Fruit fly (Drosophila melanogaster) whole organism, embryonic: Measurements from ENCODE around the gene Cad89D.

Source experiments
- B-H1 ChIP-seq: fragments of 200-800 bp; sonication (Bioruptor generic); IDR thresholded peaks from 3 replicates; pipeline ENCODE4 v1.3.6; 2022; ENCODE audit warnings: missing biosample characterization, missing genetic modification characterization
- CG10274 ChIP-seq: fragments of 200-800 bp; sonication (Bioruptor generic); optimal IDR thresholded peaks from 3 replicates; lab custom pipeline; 2017; ENCODE audit warnings: missing biosample characterization, mild to moderate bottlenecking, missing genetic modification characterization
- CG10366 ChIP-seq: fragments of 200-800 bp; sonication (Bioruptor generic); IDR thresholded peaks from 2 replicates; pipeline ENCODE4 v1.3.6; 2022; ENCODE audit warnings: missing biosample characterization, missing genetic modification characterization
- CG11247 ChIP-seq: fragments of 200-800 bp; sonication (Bioruptor generic); IDR thresholded peaks from 2 replicates; pipeline ENCODE4 v1.3.6; 2022; ENCODE audit warnings: missing biosample characterization, missing genetic modification characterization
- CG13296 ChIP-seq: fragments of 200-800 bp; sonication (Bioruptor generic); optimal IDR thresholded peaks from 3 replicates; lab custom pipeline; 2018; ENCODE audit warnings: missing biosample characterization, mild to moderate bottlenecking, missing genetic modification characterization
- CG14860 ChIP-seq: fragments of 200-800 bp; sonication (Bioruptor generic); IDR thresholded peaks from 3 replicates; pipeline ENCODE4 v1.3.6; 2022; ENCODE audit warnings: missing biosample characterization, missing genetic modification characterization; ENCODE audit not compliant: partially characterized antibody
- CG14965 ChIP-seq: fragments of 200-800 bp; sonication (Bioruptor generic); optimal IDR thresholded peaks from 2 replicates; lab custom pipeline; 2016; ENCODE audit warnings: missing biosample characterization, missing genetic modification characterization, borderline replicate concordance
- CG16863 ChIP-seq: fragments of 200-800 bp; sonication (Bioruptor generic); optimal IDR thresholded peaks from 3 replicates; lab custom pipeline; 2016; ENCODE audit warnings: missing biosample characterization, missing genetic modification characterization
- CG17359 ChIP-seq: fragments of 200-800 bp; sonication (Bioruptor generic); optimal IDR thresholded peaks from 3 replicates; lab custom pipeline; 2018; ENCODE audit warnings: missing biosample characterization, mild to moderate bottlenecking, missing genetic modification characterization, moderate library complexity
- CG30431 ChIP-seq: fragments of 200-800 bp; sonication (Bioruptor generic); optimal IDR thresholded peaks from 2 replicates; lab custom pipeline; 2017; ENCODE audit warnings: missing biosample characterization, missing genetic modification characterization
- CG33557 ChIP-seq: fragments of 200-800 bp; sonication (Bioruptor generic); optimal IDR thresholded peaks from 2 replicates; lab custom pipeline; 2019; ENCODE audit warnings: missing biosample characterization, mild to moderate bottlenecking, missing genetic modification characterization, moderate library complexity
- CG3726 ChIP-seq: fragments of 200-800 bp; sonication (Bioruptor generic); IDR thresholded peaks from 3 replicates; pipeline ENCODE4, ENCODE4 v1.3.6; 2022; ENCODE audit warnings: missing biosample characterization, missing genetic modification characterization
- CG4854 ChIP-seq: fragments of 200-800 bp; sonication (Bioruptor generic); optimal IDR thresholded peaks from 2 replicates; lab custom pipeline; 2016; ENCODE audit warnings: missing biosample characterization, missing genetic modification characterization, inconsistent platforms
- CG5180 ChIP-seq: fragments of 200-800 bp; sonication (Bioruptor generic); optimal IDR thresholded peaks from 3 replicates; lab custom pipeline; 2017; ENCODE audit warnings: missing biosample characterization, missing genetic modification characterization, mild to moderate bottlenecking, moderate library complexity, missing genetic modification reagents
- CG5953 ChIP-seq: fragments of 200-800 bp; sonication (Bioruptor generic); IDR thresholded peaks from 2 replicates; pipeline ENCODE4 v1.3.6; 2022; ENCODE audit warnings: missing biosample characterization, missing genetic modification characterization
- CG6689 ChIP-seq: fragments of 200-800 bp; sonication (Bioruptor generic); IDR thresholded peaks from 2 replicates; pipeline ENCODE4 v1.3.6; 2022; ENCODE audit warnings: missing biosample characterization, missing genetic modification characterization
- CG7745 ChIP-seq: fragments of 200-800 bp; sonication (Bioruptor generic); optimal IDR thresholded peaks from 2 replicates; lab custom pipeline; 2018; ENCODE audit warnings: missing biosample characterization, mild to moderate bottlenecking, missing genetic modification characterization, moderate library complexity
- CG7963 ChIP-seq: fragments of 200-800 bp; sonication (Bioruptor generic); IDR thresholded peaks from 3 replicates; pipeline ENCODE4 v1.3.6; 2022; ENCODE audit warnings: missing biosample characterization, missing genetic modification characterization; ENCODE audit not compliant: partially characterized antibody
- CG8281 ChIP-seq: fragments of 200-800 bp; sonication (Bioruptor generic); optimal IDR thresholded peaks from 2 replicates; lab custom pipeline; 2018; ENCODE audit warnings: missing biosample characterization, mild to moderate bottlenecking, missing genetic modification characterization, moderate library complexity
- CG8359 ChIP-seq: fragments of 200-800 bp; sonication (Bioruptor generic); optimal IDR thresholded peaks from 2 replicates; lab custom pipeline; 2017; ENCODE audit warnings: missing biosample characterization, mild to moderate bottlenecking, missing genetic modification characterization, borderline replicate concordance
- CG9817 ChIP-seq: fragments of 200-800 bp; sonication (Bioruptor generic); optimal IDR thresholded peaks from 2 replicates; lab custom pipeline; 2018; ENCODE audit warnings: missing biosample characterization, mild to moderate bottlenecking, missing genetic modification characterization, moderate library complexity
- Dbx ChIP-seq: fragments of 200-800 bp; sonication (Bioruptor generic); IDR thresholded peaks from 3 replicates; pipeline ENCODE4 v1.3.6; 2022; ENCODE audit warnings: missing biosample characterization, missing genetic modification characterization
- Dp ChIP-seq: fragments of 200-800 bp; sonication (Bioruptor generic); optimal IDR thresholded peaks from 2 replicates; lab custom pipeline; 2018; ENCODE audit warnings: missing biosample characterization, mild to moderate bottlenecking, missing genetic modification characterization, moderate library complexity
- Gug ChIP-seq: fragments of 200-800 bp; sonication (Bioruptor generic); IDR thresholded peaks from 4 replicates; pipeline ENCODE4 v1.3.6; 2022; ENCODE audit warnings: missing biosample characterization, missing genetic modification characterization
- H15 ChIP-seq: fragments of 200-800 bp; sonication (Bioruptor generic); IDR thresholded peaks from 3 replicates; pipeline ENCODE4 v1.3.6; 2022; ENCODE audit warnings: missing biosample characterization, missing genetic modification characterization
- Hr51 ChIP-seq, 2 experiments: fragments of 200-800 bp; sonication (Bioruptor generic); optimal IDR thresholded peaks; 2 replicates in 1 of 2; 3 replicates in 1 of 2; lab custom pipeline; 2016 to 2018; ENCODE audit warnings: missing biosample characterization in 2 of 2, missing genetic modification characterization in 2 of 2, mild to moderate bottlenecking in 1 of 2, moderate library complexity in 1 of 2
- Hr78 ChIP-seq, 2 experiments: fragments of 200-800 bp in 1 of 2; fragments of >200 bp in 1 of 2; sonication (Bioruptor generic) in 1 of 2; optimal IDR thresholded peaks; 2 replicates each; lab custom pipeline; 2017 to 2019; ENCODE audit warnings: missing biosample characterization in 2 of 2, missing genetic modification characterization in 2 of 2, mild to moderate bottlenecking in 1 of 2, moderate library complexity in 1 of 2
- MESR4 ChIP-seq: fragments of 200-800 bp; sonication (Bioruptor generic); optimal IDR thresholded peaks from 2 replicates; lab custom pipeline; 2018; ENCODE audit warnings: missing biosample characterization, mild to moderate bottlenecking, missing genetic modification characterization, moderate library complexity
- Mad ChIP-seq: fragments of 200-800 bp; sonication (Bioruptor generic); optimal IDR thresholded peaks from 2 replicates; lab custom pipeline; 2016; ENCODE audit warnings: missing biosample characterization, missing genetic modification characterization
- Oaz ChIP-seq: fragments of 200-800 bp; sonication (Bioruptor generic); IDR thresholded peaks from 2 replicates; pipeline ENCODE4 v1.3.6; 2022; ENCODE audit warnings: missing biosample characterization, missing genetic modification characterization
- Sin3A ChIP-seq: fragments of >200 bp; optimal IDR thresholded peaks from 2 replicates; lab custom pipeline; 2018
- Tbp ChIP-seq: fragments of >200 bp; optimal IDR thresholded peaks from 2 replicates; lab custom pipeline; 2018; ENCODE audit warnings: missing biosample characterization, missing genetic modification characterization
- ara ChIP-seq: fragments of 200-800 bp; sonication (Bioruptor generic); IDR thresholded peaks from 2 replicates; pipeline ENCODE4 v1.3.6; 2022; ENCODE audit warnings: missing biosample characterization, missing genetic modification characterization
- cato ChIP-seq: fragments of 200-800 bp; sonication (Bioruptor generic); optimal IDR thresholded peaks from 2 replicates; lab custom pipeline; 2016; ENCODE audit warnings: missing biosample characterization, missing genetic modification characterization, borderline replicate concordance
- da ChIP-seq: fragments of 200-800 bp; sonication (Bioruptor generic); optimal IDR thresholded peaks from 2 replicates; lab custom pipeline; 2016; ENCODE audit warnings: missing biosample characterization, missing genetic modification characterization
- dan ChIP-seq: fragments of 200-800 bp; sonication (Bioruptor generic); IDR thresholded peaks from 2 replicates; pipeline ENCODE4 v1.3.6; 2022; ENCODE audit warnings: missing biosample characterization, missing genetic modification characterization
- en ChIP-seq: fragments of 200-800 bp; sonication (Bioruptor generic); optimal IDR thresholded peaks from 2 replicates; lab custom pipeline; 2016; ENCODE audit warnings: missing biosample characterization, missing genetic modification characterization
- fd96Cb ChIP-seq: fragments of 200-800 bp; sonication (Bioruptor generic); optimal IDR thresholded peaks from 2 replicates; lab custom pipeline; 2018; ENCODE audit warnings: missing biosample characterization, mild to moderate bottlenecking, missing genetic modification characterization, moderate library complexity
- klu ChIP-seq: fragments of 200-800 bp; sonication (Bioruptor generic); IDR thresholded peaks from 2 replicates; pipeline ENCODE4 v1.3.6; 2022; ENCODE audit warnings: missing biosample characterization, missing genetic modification characterization
- knrl ChIP-seq: fragments of 200-800 bp; sonication (Bioruptor generic); IDR thresholded peaks from 3 replicates; pipeline ENCODE4 v1.3.6; 2022; ENCODE audit warnings: missing biosample characterization, missing genetic modification characterization; ENCODE audit not compliant: partially characterized antibody
- lmd ChIP-seq: fragments of 200-800 bp; sonication (Bioruptor generic); IDR thresholded peaks from 2 replicates; pipeline ENCODE4 v1.3.6; 2022; ENCODE audit warnings: missing biosample characterization, missing genetic modification characterization
- nmo ChIP-seq: fragments of 200-800 bp; sonication (Bioruptor generic); optimal IDR thresholded peaks from 2 replicates; lab custom pipeline; 2018; ENCODE audit warnings: missing biosample characterization, mild to moderate bottlenecking, missing genetic modification characterization, moderate library complexity
- otp ChIP-seq: fragments of 200-800 bp; sonication (Bioruptor generic); IDR thresholded peaks from 3 replicates; pipeline ENCODE4, ENCODE4 v1.3.6; 2022; ENCODE audit warnings: missing biosample characterization, missing genetic modification characterization
- peb ChIP-seq: fragments of 200-800 bp; sonication (Bioruptor generic); IDR thresholded peaks from 2 replicates; pipeline ENCODE4 v1.3.6; 2022; ENCODE audit warnings: missing biosample characterization, missing genetic modification characterization
- pros ChIP-seq: fragments of 200-800 bp; sonication (Bioruptor generic); optimal IDR thresholded peaks from 3 replicates; lab custom pipeline; 2019; ENCODE audit warnings: missing biosample characterization, mild to moderate bottlenecking, missing genetic modification characterization, moderate library complexity
- repo ChIP-seq: fragments of 200-800 bp; sonication (Bioruptor generic); optimal IDR thresholded peaks from 2 replicates; lab custom pipeline; 2016; ENCODE audit warnings: missing biosample characterization, missing genetic modification characterization
- slbo ChIP-seq: fragments of 200-800 bp; sonication (Bioruptor generic); IDR thresholded peaks from 2 replicates; pipeline ENCODE4 v1.3.6; 2022; ENCODE audit warnings: missing biosample characterization, missing genetic modification characterization
- sob ChIP-seq: fragments of 200-800 bp; sonication (Bioruptor generic); IDR thresholded peaks from 2 replicates; pipeline ENCODE4 v1.3.6; 2022; ENCODE audit warnings: missing biosample characterization, missing genetic modification characterization
- trem ChIP-seq: fragments of 200-800 bp; optimal IDR thresholded peaks from 3 replicates; lab custom pipeline; 2019; ENCODE audit warnings: missing biosample characterization, mild to moderate bottlenecking, missing genetic modification characterization, moderate library complexity
- usp ChIP-seq: fragments of >200 bp; optimal IDR thresholded peaks from 2 replicates; lab custom pipeline; 2017; ENCODE audit warnings: missing biosample characterization, missing genetic modification characterization

Gene Cad89D

DNA sequence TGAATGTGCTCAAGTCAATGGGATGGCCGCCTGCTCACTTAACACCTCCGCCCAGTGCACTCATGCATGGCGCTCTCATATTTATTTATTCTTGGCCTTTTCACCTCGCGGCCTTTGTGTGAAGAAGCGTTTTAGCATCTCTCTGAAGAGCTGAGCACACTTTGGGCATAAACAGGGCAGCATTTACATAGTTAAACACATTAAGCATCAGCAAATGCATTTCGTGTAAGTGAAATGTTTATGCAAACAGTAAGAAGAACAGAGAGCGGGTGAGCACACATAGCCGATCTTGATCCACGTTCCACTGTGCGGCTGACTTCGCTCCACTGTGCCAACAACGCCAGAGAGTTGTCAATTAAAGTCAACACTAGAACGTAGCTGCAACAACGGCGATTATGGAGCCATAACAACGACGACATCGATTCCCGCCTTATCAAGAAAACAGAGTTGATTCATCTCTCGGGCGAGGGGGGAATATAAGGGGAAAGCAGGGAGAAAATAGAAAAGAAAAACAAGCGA is 29.4 kb upstream of the Cad89D start (continued):
- no peak for TF ChIP-seq Dbx (GFP tag; lab: Robert Waterston, UW)
- TF ChIP-seq CG7963 = no peak
- TF ChIP-seq repo (GFP tag; lab: Kevin White, UChicago) = peak; percentile 23
- no peak for TF ChIP-seq CG5953 (GFP tag; lab: Robert Waterston, UW)
- TF ChIP-seq H15 = no peak
- TF ChIP-seq MESR4 (GFP tag; lab: Kevin White, UChicago) = no peak
- no peak for TF ChIP-seq CG9817 (tag; lab: Kevin White, UChicago)
- no peak for TF ChIP-seq slbo (GFP tag; lab: Robert Waterston, UW)
- 0 out of 2 replicates have a peak, but pooled peaks have one; percentile 13 for TF ChIP-seq CG11247 (GFP tag; lab: Robert Waterston, UW)
- TF ChIP-seq da (GFP tag; lab: Kevin White, UChicago) = no peak
- peak; percentile 67 for TF ChIP-seq CG30431 (GFP tag; lab: Kevin White, UChicago)
- TF ChIP-seq dan (GFP tag; lab: Robert Waterston, UW) = no peak
- TF ChIP-seq CG5180 (GFP tag; lab: Kevin White, UChicago) = no peak
- no peak for TF ChIP-seq CG4854 (GFP tag; lab: Kevin White, UChicago)
- no peak for TF ChIP-seq sob
- no peak for TF ChIP-seq Oaz (GFP tag; lab: Robert Waterston, UW)
- TF ChIP-seq Hr78 (GFP tag; optimal IDR thresholded peaks at IDR 0.05; lab: Kevin White, UChicago) = peak in 1 of 2 experiments; percentile 84
- TF ChIP-seq Tbp = no peak
- peak; percentile 37 for TF ChIP-seq Mad (GFP tag; lab: Kevin White, UChicago)
- peak; percentile 52 for TF ChIP-seq CG16863 (GFP tag; lab: Kevin White, UChicago)
- peak; percentile 40 for TF ChIP-seq nmo
- TF ChIP-seq CG7745 (tag; lab: Kevin White, UChicago) = peak; percentile 61
- peak; percentile 41 for TF ChIP-seq CG6689
- TF ChIP-seq Sin3A (lab: Kevin White, UChicago) = no peak
- TF ChIP-seq usp (GFP tag; lab: Kevin White, UChicago) = no peak
- no peak for TF ChIP-seq Dp
- no peak for TF ChIP-seq CG13296 (GFP tag; lab: Kevin White, UChicago)
- TF ChIP-seq knrl (GFP tag; lab: Robert Waterston, UW) = no peak
- TF ChIP-seq B-H1 (GFP tag; lab: Robert Waterston, UW) = peak; percentile 22; the same call in 1 of the 3 replicates
- no peak for TF ChIP-seq pros (GFP tag; lab: Kevin White, UChicago)
- TF ChIP-seq CG10366 (GFP tag; lab: Robert Waterston, UW) = 0 out of 2 replicates have a peak, but pooled peaks have one; percentile 16
- TF ChIP-seq trem (tag; lab: Kevin White, UChicago) = peak; percentile 63
- TF ChIP-seq otp (GFP tag; lab: Robert Waterston, UW) = peak; percentile 63; the same call in 1 of the 3 replicates
- no peak for TF ChIP-seq klu
- TF ChIP-seq CG3726 (GFP tag; lab: Robert Waterston, UW) = 0 out of 3 replicates have a peak, but pooled peaks have one; percentile 54
- peak in 1 of 2 experiments; percentile 24 for TF ChIP-seq Hr51 (GFP tag; optimal IDR thresholded peaks at IDR 0.05; lab: Kevin White, UChicago)
- peak; percentile 77 for TF ChIP-seq CG33557 (GFP tag; lab: Kevin White, UChicago)
- no peak; the same call in 3 of the 4 replicates for TF ChIP-seq Gug (GFP tag; lab: Robert Waterston, UW)
- TF ChIP-seq CG14860 (GFP tag; lab: Robert Waterston, UW) = no peak
- TF ChIP-seq fd96Cb (tag; lab: Kevin White, UChicago) = peak; percentile 65
- TF ChIP-seq CG14965 = no peak
- TF ChIP-seq lmd (GFP tag; lab: Robert Waterston, UW) = peak; percentile 41; the same call in 1 of the 2 replicates
- TF ChIP-seq en (GFP tag; lab: Kevin White, UChicago) = peak; percentile 22
- TF ChIP-seq CG8359 (GFP tag; lab: Kevin White, UChicago) = peak; percentile 76
- peak; percentile 51 for TF ChIP-seq peb (GFP tag; lab: Robert Waterston, UW)
- peak; percentile 28 for TF ChIP-seq CG17359 (tag; lab: Kevin White, UChicago)
- peak; percentile 37; the same call in 1 of the 2 replicates for TF ChIP-seq ara (GFP tag; lab: Robert Waterston, UW)
- TF ChIP-seq CG8281 (tag; lab: Kevin White, UChicago) = peak; percentile 20
- TF ChIP-seq CG10274 (GFP tag; lab: Kevin White, UChicago) = peak; percentile 57
- no peak for TF ChIP-seq cato (GFP tag; lab: Kevin White, UChicago)
